Fruit fly (Drosophila melanogaster): ENCODE measurements around the gene CG42590.
A peak's percentile ranks its signal among the peaks of the same experiment; 100 is the strongest.

The CG42590 gene

dm6 chr3L:8077207-8077606 is 8.1 kb upstream of the CG42590 start (continued):
- TF ChIP-seq NC2α (GFP tag; optimal IDR thresholded peaks at IDR 0.05) (no peak), Nf-YC (tag; optimal IDR thresholded peaks at IDR 0.05) (peak; percentile 39), Dek (tag; optimal IDR thresholded peaks at IDR 0.05) (no peak), repo (GFP tag; optimal IDR thresholded peaks at IDR 0.05) (no peak), gce (GFP tag; IDR thresholded peaks at IDR 0.05) (no peak), Nf-YB (GFP tag; optimal IDR thresholded peaks at IDR 0.05) (peak; percentile 25), Fer3 (tag; optimal IDR thresholded peaks at IDR 0.05) (no peak), CG18476 (GFP tag; optimal IDR thresholded peaks at IDR 0.05) (no peak), oc (tag; optimal IDR thresholded peaks at IDR 0.05) (peak; percentile 18), CG14710 (tag; optimal IDR thresholded peaks at IDR 0.05) (no peak), caup (GFP tag; optimal IDR thresholded peaks at IDR 0.05; ENCODE audit: severe bottlenecking) (peak; percentile 23), CoRest (tag; optimal IDR thresholded peaks at IDR 0.05) (no peak), gfzf (GFP tag; optimal IDR thresholded peaks at IDR 0.05) (no peak)

- TF ChIP-seq Dek (tag; optimal IDR thresholded peaks at IDR 0.05) = no peak
- no peak for TF ChIP-seq fd96Cb (tag; optimal IDR thresholded peaks at IDR 0.05)
- 0 out of 2 replicates have a peak, but pooled peaks have one; percentile 8 for TF ChIP-seq danr (GFP tag; IDR thresholded peaks at IDR 0.05)
- no peak for TF ChIP-seq CG13424 (tag; optimal IDR thresholded peaks at IDR 0.05)
- no peak for TF ChIP-seq crp (GFP tag; optimal IDR thresholded peaks at IDR 0.05)
- peak; percentile 31 for TF ChIP-seq CG30403 (GFP tag; optimal IDR thresholded peaks at IDR 0.05)
- TF ChIP-seq CG8089 (GFP tag; optimal IDR thresholded peaks at IDR 0.05) = no peak
- no peak for TF ChIP-seq Hand (GFP tag; optimal IDR thresholded peaks at IDR 0.05)
- no peak for TF ChIP-seq wor (GFP tag; IDR thresholded peaks at IDR 0.05)
- no peak for TF ChIP-seq CG1647 (GFP tag; optimal IDR thresholded peaks at IDR 0.05)
- no peak for TF ChIP-seq inv (GFP tag; IDR thresholded peaks at IDR 0.05; ENCODE audit: partially characterized antibody)
- TF ChIP-seq CG7839 (tag; optimal IDR thresholded peaks at IDR 0.05) = peak; percentile 51
- TF ChIP-seq gsb (GFP tag; IDR thresholded peaks at IDR 0.05) = no peak
- no peak for TF ChIP-seq E2f1 (GFP tag; IDR thresholded peaks at IDR 0.05)
- no peak for TF ChIP-seq CG6813 (GFP tag; optimal IDR thresholded peaks at IDR 0.05)
- TF ChIP-seq H2.0 (GFP tag; IDR thresholded peaks at IDR 0.05) = no peak
- TF ChIP-seq CG34224 (GFP tag; IDR thresholded peaks at IDR 0.05; ENCODE audit: partially characterized antibody) = no peak
- TF ChIP-seq CG6791 (GFP tag; IDR thresholded peaks at IDR 0.05; ENCODE audit: partially characterized antibody) = no peak
- TF ChIP-seq CG6765 (GFP tag; optimal IDR thresholded peaks at IDR 0.05) = no peak
- TF ChIP-seq ac (GFP tag; optimal IDR thresholded peaks at IDR 0.05) = no peak
- no peak for TF ChIP-seq Camta (GFP tag; optimal IDR thresholded peaks at IDR 0.05)
- TF ChIP-seq emc (GFP tag; optimal IDR thresholded peaks at IDR 0.05) = no peak
- TF ChIP-seq tio (GFP tag; optimal IDR thresholded peaks at IDR 0.05) = no peak
- TF ChIP-seq Mad (GFP tag; optimal IDR thresholded peaks at IDR 0.05) = no peak
- 0 out of 2 replicates have a peak, but pooled peaks have one; percentile 10 for TF ChIP-seq Atf6 (GFP tag; IDR thresholded peaks at IDR 0.05)
- no peak for TF ChIP-seq CG8478 (optimal IDR thresholded peaks at IDR 0.05)
- TF ChIP-seq lilli (GFP tag; optimal IDR thresholded peaks at IDR 0.05) = no peak
- TF ChIP-seq CG7786 (GFP tag; optimal IDR thresholded peaks at IDR 0.05) = no peak
- no peak for TF ChIP-seq gce (GFP tag; IDR thresholded peaks at IDR 0.05)
- no peak for TF ChIP-seq Tbp (GFP tag; optimal IDR thresholded peaks at IDR 0.05)
- peak; percentile 8 for TF ChIP-seq CG12659 (GFP tag; optimal IDR thresholded peaks at IDR 0.05)
- TF ChIP-seq CG12942 (GFP tag; optimal IDR thresholded peaks at IDR 0.05) = no peak
- no peak for TF ChIP-seq Asciz (GFP tag; optimal IDR thresholded peaks at IDR 0.05)
- peak; percentile 16 for TF ChIP-seq CG10979 (tag; optimal IDR thresholded peaks at IDR 0.05)
- no peak for TF ChIP-seq prd (optimal IDR thresholded peaks at IDR 0.05)
- TF ChIP-seq prd (GFP tag; IDR thresholded peaks at IDR 0.05) = no peak; the same call in 2 of the 3 replicates
- no peak for TF ChIP-seq yki (optimal IDR thresholded peaks at IDR 0.05)
- peak; percentile 19 for TF ChIP-seq CG4424 (GFP tag; optimal IDR thresholded peaks at IDR 0.05)
- TF ChIP-seq kay (GFP tag; optimal IDR thresholded peaks at IDR 0.05) = peak; percentile 12
- no peak for TF ChIP-seq CG4730 (GFP tag; IDR thresholded peaks at IDR 0.05)
Measured at dm6 chr3L:8076160-8076559, 7.1 kb upstream of the CG42590 start.

Data from whole organism, embryonic.